Fruit fly (Drosophila melanogaster) whole organism, embryonic: ENCODE measurements around the gene cindr.

ENCODE experiments used
- Abd-B ChIP-seq: fragments of 200-800 bp; sonication (Bioruptor generic); optimal IDR thresholded peaks from 2 replicates; lab custom pipeline; 2018; ENCODE audit warnings: missing biosample characterization, mild to moderate bottlenecking, missing genetic modification characterization, moderate library complexity
- BEAF-32 ChIP-seq: fragments of 200-800 bp; sonication (Bioruptor generic); optimal IDR thresholded peaks from 3 replicates; lab custom pipeline; 2017; ENCODE audit warnings: missing biosample characterization, missing genetic modification characterization, mild to moderate bottlenecking, moderate library complexity, missing genetic modification reagents
- CG1024 ChIP-seq: fragments of 200-800 bp; sonication (Bioruptor generic); IDR thresholded peaks from 2 replicates; pipeline ENCODE4 v1.3.6; 2022; ENCODE audit warnings: missing biosample characterization, missing genetic modification characterization
- CG10366 ChIP-seq: fragments of 200-800 bp; sonication (Bioruptor generic); IDR thresholded peaks from 2 replicates; pipeline ENCODE4 v1.3.6; 2022; ENCODE audit warnings: missing biosample characterization, missing genetic modification characterization
- CG11695 ChIP-seq: fragments of 200-800 bp; sonication (Bioruptor generic); IDR thresholded peaks from 3 replicates; pipeline ENCODE4 v1.3.6; 2022; ENCODE audit warnings: missing biosample characterization, missing genetic modification characterization
- CG12071 ChIP-seq: fragments of 200-800 bp; sonication (Bioruptor generic); optimal IDR thresholded peaks from 3 replicates; lab custom pipeline; 2018; ENCODE audit warnings: missing biosample characterization, mild to moderate bottlenecking, missing genetic modification characterization
- CG12942 ChIP-seq: fragments of 200-800 bp; sonication (Bioruptor generic); optimal IDR thresholded peaks from 3 replicates; lab custom pipeline; 2016; ENCODE audit warnings: missing biosample characterization, missing genetic modification characterization
- CG14014 ChIP-seq: fragments of 200-800 bp; sonication (Bioruptor generic); IDR thresholded peaks from 2 replicates; pipeline ENCODE4 v1.3.6; 2022; ENCODE audit warnings: missing biosample characterization, missing genetic modification characterization
- CG14441 ChIP-seq: fragments of 200-800 bp; sonication (Bioruptor generic); IDR thresholded peaks from 2 replicates; pipeline ENCODE4 v1.3.6; 2022; ENCODE audit warnings: missing biosample characterization, missing genetic modification characterization
- CG14860 ChIP-seq: fragments of 200-800 bp; sonication (Bioruptor generic); IDR thresholded peaks from 3 replicates; pipeline ENCODE4 v1.3.6; 2022; ENCODE audit warnings: missing biosample characterization, missing genetic modification characterization; ENCODE audit not compliant: partially characterized antibody
- CG18011 ChIP-seq: fragments of 200-800 bp; sonication (Bioruptor generic); optimal IDR thresholded peaks from 2 replicates; lab custom pipeline; 2017; ENCODE audit warnings: missing biosample characterization, missing genetic modification characterization, mild to moderate bottlenecking, moderate library complexity, missing genotype
- CG18476 ChIP-seq: fragments of 200-800 bp; sonication (Bioruptor generic); optimal IDR thresholded peaks from 2 replicates; lab custom pipeline; 2016; ENCODE audit warnings: missing biosample characterization, mild to moderate bottlenecking, missing genetic modification characterization
- CG2712 ChIP-seq: fragments of 200-800 bp; optimal IDR thresholded peaks from 3 replicates; lab custom pipeline; 2019; ENCODE audit warnings: missing biosample characterization, mild to moderate bottlenecking, missing genetic modification characterization, moderate library complexity
- CG30020 ChIP-seq: fragments of 200-800 bp; optimal IDR thresholded peaks from 2 replicates; lab custom pipeline; 2019; ENCODE audit warnings: missing biosample characterization, mild to moderate bottlenecking, missing genetic modification characterization, moderate library complexity
- CG32772 ChIP-seq: fragments of 200-800 bp; sonication (Bioruptor generic); IDR thresholded peaks from 2 replicates; pipeline ENCODE4 v1.3.6; 2022; ENCODE audit warnings: missing biosample characterization, missing genetic modification characterization
- CG33557 ChIP-seq: fragments of 200-800 bp; sonication (Bioruptor generic); optimal IDR thresholded peaks from 2 replicates; lab custom pipeline; 2019; ENCODE audit warnings: missing biosample characterization, mild to moderate bottlenecking, missing genetic modification characterization, moderate library complexity
- CG6175 ChIP-seq: fragments of 200-800 bp; sonication (Bioruptor generic); IDR thresholded peaks from 3 replicates; pipeline ENCODE4 v1.3.6; 2022; ENCODE audit warnings: missing biosample characterization, missing genetic modification characterization
- CG6689 ChIP-seq: fragments of 200-800 bp; sonication (Bioruptor generic); IDR thresholded peaks from 2 replicates; pipeline ENCODE4 v1.3.6; 2022; ENCODE audit warnings: missing biosample characterization, missing genetic modification characterization
- CG7839 ChIP-seq: fragments of 200-800 bp; sonication (Bioruptor generic); optimal IDR thresholded peaks from 3 replicates; lab custom pipeline; 2018; ENCODE audit warnings: missing biosample characterization, mild to moderate bottlenecking, missing genetic modification characterization, moderate library complexity
- CG8944 ChIP-seq: fragments of 200-800 bp; sonication (Bioruptor generic); optimal IDR thresholded peaks from 3 replicates; lab custom pipeline; 2016; ENCODE audit warnings: missing biosample characterization, missing genetic modification characterization
- CG9215 ChIP-seq: fragments of 200-800 bp; sonication (Bioruptor generic); IDR thresholded peaks from 2 replicates; pipeline ENCODE4 v1.3.6; 2022; ENCODE audit warnings: missing biosample characterization, missing genetic modification characterization
- D19A ChIP-seq: fragments of 200-800 bp; optimal IDR thresholded peaks from 3 replicates; lab custom pipeline; 2019; ENCODE audit warnings: missing biosample characterization, mild to moderate bottlenecking, missing genetic modification characterization, moderate library complexity
- Dfd ChIP-seq, 2 experiments: fragments of >200 bp; optimal IDR thresholded peaks; 2 replicates each; lab custom pipeline; 2017; ENCODE audit warnings: missing biosample characterization in 2 of 2, missing genetic modification characterization in 2 of 2
- Dip3 ChIP-seq: fragments of 200-800 bp; sonication (Bioruptor generic); optimal IDR thresholded peaks from 3 replicates; lab custom pipeline; 2016; ENCODE audit warnings: missing biosample characterization, missing genetic modification characterization
- Elba2 ChIP-seq: fragments of 200-800 bp; sonication (Bioruptor generic); optimal IDR thresholded peaks from 3 replicates; lab custom pipeline; 2016; ENCODE audit warnings: missing biosample characterization, missing genetic modification characterization
- Gug ChIP-seq: fragments of 200-800 bp; sonication (Bioruptor generic); IDR thresholded peaks from 4 replicates; pipeline ENCODE4 v1.3.6; 2022; ENCODE audit warnings: missing biosample characterization, missing genetic modification characterization
- H2.0 ChIP-seq: fragments of 200-800 bp; sonication (Bioruptor generic); IDR thresholded peaks from 2 replicates; pipeline ENCODE4 v1.3.6; 2022; ENCODE audit warnings: missing biosample characterization, missing genetic modification characterization
- Kr ChIP-seq: fragments of 200-800 bp; sonication (Bioruptor generic); optimal IDR thresholded peaks from 2 replicates; lab custom pipeline; 2017; ENCODE audit warnings: missing biosample characterization, mild to moderate bottlenecking, missing genetic modification characterization
- Ssrp ChIP-seq: fragments of 200-800 bp; sonication (Bioruptor generic); optimal IDR thresholded peaks from 2 replicates; lab custom pipeline; 2018; ENCODE audit warnings: missing biosample characterization, mild to moderate bottlenecking, missing genetic modification characterization, moderate library complexity
- Trl ChIP-seq, 3 experiments: fragments of >200 bp in 2 of 3; fragments of 200-800 bp in 1 of 3; sonication (Bioruptor generic) in 1 of 3; optimal IDR thresholded peaks; 2 replicates in 1 of 3; 3 replicates in 2 of 3; lab custom pipeline; 2016 to 2017; ENCODE audit warnings: missing biosample characterization in 1 of 3, missing genetic modification characterization in 1 of 3
- ab ChIP-seq: fragments of 200-800 bp; sonication (Bioruptor generic); optimal IDR thresholded peaks from 2 replicates; lab custom pipeline; 2016; ENCODE audit warnings: missing biosample characterization, missing genetic modification characterization
- amos ChIP-seq: fragments of 200-800 bp; sonication (Bioruptor generic); IDR thresholded peaks from 2 replicates; pipeline ENCODE4 v1.3.6; 2022; ENCODE audit warnings: missing biosample characterization, missing genetic modification characterization; ENCODE audit not compliant: partially characterized antibody
- az2 ChIP-seq: fragments of 200-800 bp; sonication (Bioruptor generic); optimal IDR thresholded peaks from 3 replicates; lab custom pipeline; 2016; ENCODE audit warnings: missing biosample characterization, missing genetic modification characterization
- bsh ChIP-seq, 2 experiments: fragments of 200-800 bp; sonication (Bioruptor generic); optimal IDR thresholded peaks; 2 replicates each; lab custom pipeline; 2017 to 2018; ENCODE audit warnings: mild to moderate bottlenecking in 2 of 2, missing biosample characterization in 2 of 2, missing genetic modification characterization in 2 of 2, moderate library complexity in 1 of 2
- chinmo ChIP-seq: fragments of 200-800 bp; sonication (Bioruptor generic); IDR thresholded peaks from 4 replicates; pipeline ENCODE4 v1.3.6; 2022; ENCODE audit warnings: missing biosample characterization, missing genetic modification characterization; ENCODE audit not compliant: partially characterized antibody
- disco-r ChIP-seq: fragments of 200-800 bp; sonication (Bioruptor generic); optimal IDR thresholded peaks from 2 replicates; lab custom pipeline; 2016; ENCODE audit warnings: missing biosample characterization, missing genetic modification characterization
- dmrt11E ChIP-seq: fragments of 200-800 bp; sonication (Bioruptor generic); optimal IDR thresholded peaks from 3 replicates; lab custom pipeline; 2018; ENCODE audit warnings: missing biosample characterization, mild to moderate bottlenecking, missing genetic modification characterization, moderate library complexity
- dmrt99B ChIP-seq: fragments of 200-800 bp; sonication (Bioruptor generic); optimal IDR thresholded peaks from 2 replicates; lab custom pipeline; 2018; ENCODE audit warnings: missing biosample characterization, mild to moderate bottlenecking, missing genetic modification characterization, moderate library complexity
- dysf ChIP-seq: fragments of 200-800 bp; sonication (Bioruptor generic); IDR thresholded peaks from 3 replicates; pipeline ENCODE4 v1.3.6; 2022; ENCODE audit warnings: missing biosample characterization, missing genetic modification characterization
- esg ChIP-seq: fragments of 200-800 bp; sonication (Bioruptor generic); conservative IDR thresholded peaks from 2 replicates; pipeline ENCODE4 v1.3.6; 2022; ENCODE audit warnings: missing biosample characterization, missing genetic modification characterization
- ewg ChIP-seq: fragments of 200-800 bp; sonication (Bioruptor generic); optimal IDR thresholded peaks from 3 replicates; lab custom pipeline; 2017; ENCODE audit warnings: mild to moderate bottlenecking, missing biosample characterization, missing genetic modification reagents, missing genetic modification characterization
- fd102C ChIP-seq: fragments of 200-800 bp; sonication (Bioruptor generic); optimal IDR thresholded peaks from 2 replicates; lab custom pipeline; 2018; ENCODE audit warnings: missing biosample characterization, mild to moderate bottlenecking, missing genetic modification characterization, moderate library complexity
- ken ChIP-seq: fragments of 200-800 bp; sonication (Bioruptor generic); IDR thresholded peaks from 3 replicates; pipeline ENCODE4 v1.3.6; 2022; ENCODE audit warnings: missing biosample characterization, missing genetic modification characterization
- lov ChIP-seq, 2 experiments: fragments of 200-800 bp in 1 of 2; fragments of >200 bp in 1 of 2; sonication (Bioruptor generic) in 1 of 2; IDR thresholded peaks in 1 of 2; optimal IDR thresholded peaks in 1 of 2; 2 replicates in 1 of 2; 3 replicates in 1 of 2; pipeline versions ENCODE4 v1.3.6 to Lab custom; 2017 to 2022; ENCODE audit warnings: missing biosample characterization in 1 of 2, missing genetic modification characterization in 1 of 2
- mirr ChIP-seq: fragments of 200-800 bp; sonication (Bioruptor generic); optimal IDR thresholded peaks from 3 replicates; lab custom pipeline; 2018; ENCODE audit warnings: missing biosample characterization, mild to moderate bottlenecking, missing genetic modification characterization
- salm ChIP-seq: fragments of 200-800 bp; sonication (Bioruptor generic); optimal IDR thresholded peaks from 2 replicates; lab custom pipeline; 2018; ENCODE audit warnings: missing biosample characterization, mild to moderate bottlenecking, missing genetic modification characterization
- sens ChIP-seq: fragments of 200-800 bp; sonication (Bioruptor generic); peaks from one replicate; lab custom pipeline; 2016; ENCODE audit warnings: missing biosample characterization, missing genetic modification characterization
- sr ChIP-seq: fragments of 200-800 bp; sonication (Bioruptor generic); IDR thresholded peaks from 3 replicates; pipeline ENCODE4 v1.3.6; 2022; ENCODE audit warnings: missing biosample characterization, missing genetic modification characterization
- stwl ChIP-seq: fragments of 200-800 bp; sonication (Bioruptor generic); optimal IDR thresholded peaks from 3 replicates; lab custom pipeline; 2018; ENCODE audit warnings: missing biosample characterization, mild to moderate bottlenecking, missing genetic modification characterization, moderate library complexity
- tio ChIP-seq: fragments of 200-800 bp; sonication (Bioruptor generic); optimal IDR thresholded peaks from 2 replicates; lab custom pipeline; 2017; ENCODE audit warnings: missing biosample characterization, missing genetic modification characterization, inconsistent platforms
- trem ChIP-seq: fragments of 200-800 bp; optimal IDR thresholded peaks from 3 replicates; lab custom pipeline; 2019; ENCODE audit warnings: missing biosample characterization, mild to moderate bottlenecking, missing genetic modification characterization, moderate library complexity

cindr gene

dm6 chr3R:30805196-30805595 is 3.2 kb upstream of the cindr start (continued):
- TF ChIP-seq D19A (peak; percentile 13), CG18476 (GFP tag; lab: Kevin White, UChicago) (no peak), salm (tag; lab: Kevin White, UChicago) (no peak), CG1024 (GFP tag; lab: Robert Waterston, UW) (0 out of 2 replicates have a peak, but pooled peaks have one; percentile 15), CG14441 (no peak), CG14014 (GFP tag; lab: Robert Waterston, UW) (no peak), Ssrp (peak; percentile 24), dysf (GFP tag; lab: Robert Waterston, UW) (peak; percentile 47; the same call in 1 of the 3 replicates), CG2712 (tag; lab: Kevin White, UChicago) (peak; percentile 38), BEAF-32 (GFP tag; lab: Kevin White, UChicago) (no peak), fd102C (GFP tag; lab: Kevin White, UChicago) (no peak), dmrt11E (tag; lab: Kevin White, UChicago) (peak; percentile 15), CG12942 (no peak), CG9215 (GFP tag; lab: Robert Waterston, UW) (no peak), CG30020 (tag; lab: Kevin White, UChicago) (no peak), sens (GFP tag; lab: Kevin White, UChicago) (peak; percentile 66), CG33557 (GFP tag; lab: Kevin White, UChicago) (no peak), stwl (no peak), Dip3 (no peak), mirr (GFP tag; lab: Kevin White, UChicago) (no peak), Abd-B (no peak), CG12071 (GFP tag; lab: Kevin White, UChicago) (no peak), CG10366 (no peak), Kr (no peak), Elba2 (GFP tag; lab: Kevin White, UChicago) (no peak), bsh (GFP tag; optimal IDR thresholded peaks at IDR 0.05; lab: Kevin White, UChicago) (peak; percentile 6 to 13), chinmo (GFP tag; lab: Robert Waterston, UW) (no peak), Trl (optimal IDR thresholded peaks at IDR 0.05; lab: Kevin White, UChicago) (no peak), Trl (GFP tag; optimal IDR thresholded peaks at IDR 0.05; lab: Kevin White, UChicago) (no peak), CG7839 (tag; lab: Kevin White, UChicago) (peak; percentile 43), sr (no peak), Gug (GFP tag; lab: Robert Waterston, UW) (no peak), CG32772 (GFP tag; lab: Robert Waterston, UW) (no peak), tio (GFP tag; lab: Kevin White, UChicago) (peak; percentile 5), CG14860 (GFP tag; lab: Robert Waterston, UW) (no peak), CG6175 (GFP tag; lab: Robert Waterston, UW) (no peak), H2.0 (GFP tag; lab: Robert Waterston, UW) (no peak), CG11695 (no peak), amos (GFP tag; lab: Robert Waterston, UW) (no peak), dmrt99B (tag; lab: Kevin White, UChicago) (peak; percentile 58), az2 (GFP tag; lab: Kevin White, UChicago) (no peak), CG18011 (GFP tag; lab: Kevin White, UChicago) (no peak), CG6689 (no peak), ewg (GFP tag; lab: Kevin White, UChicago) (no peak), trem (tag; lab: Kevin White, UChicago) (peak; percentile 7), esg (GFP tag; lab: Robert Waterston, UW) (no peak), CG8944 (GFP tag; lab: Kevin White, UChicago) (no peak), ab (GFP tag; lab: Kevin White, UChicago) (no peak), Dfd (GFP tag; optimal IDR thresholded peaks at IDR 0.05; lab: Kevin White, UChicago) (no peak), ken (GFP tag; lab: Robert Waterston, UW) (no peak), lov (optimal IDR thresholded peaks at IDR 0.05; lab: Kevin White, UChicago) (no peak), lov (GFP tag; IDR thresholded peaks at IDR 0.05; lab: Robert Waterston, UW) (no peak), disco-r (GFP tag; lab: Kevin White, UChicago) (no peak)
